Fruit fly (Drosophila melanogaster): ENCODE results near the gene CG17292.

CG17292 gene

dm6 chr2L:8414887-8415883 is 44.9 kb downstream of the CG17292 start, which contains the start of the genes CG13398 and Akap200:
CG13398 (minus strand) TSS chr2L:8415256.
Akap200 (plus strand) TSS chr2L:8415690.
- peak; percentile 33 for TF ChIP-seq fru (GFP tag; optimal IDR thresholded peaks at IDR 0.05)
- no peak for TF ChIP-seq CG9705 (GFP tag; optimal IDR thresholded peaks at IDR 0.05)
- TF ChIP-seq N (GFP tag; optimal IDR thresholded peaks at IDR 0.05): no peak
- TF ChIP-seq dl (GFP tag; optimal IDR thresholded peaks at IDR 0.05; ENCODE audit: insufficient read depth in 1 of 2, partially characterized antibody in 2 of 2): no peak
- no peak for TF ChIP-seq Abd-B (GFP tag; optimal IDR thresholded peaks at IDR 0.05)
- TF ChIP-seq sv (GFP tag; optimal IDR thresholded peaks at IDR 0.05): no peak
- TF ChIP-seq HLH106 (tag; optimal IDR thresholded peaks at IDR 0.05): peak; percentile 49
- no peak for TF ChIP-seq brk (GFP tag; optimal IDR thresholded peaks at IDR 0.05)
- TF ChIP-seq h (GFP tag; optimal IDR thresholded peaks at IDR 0.05): peak; percentile 13
- no peak for TF ChIP-seq Rel (GFP tag; optimal IDR thresholded peaks at IDR 0.05)
- peak; percentile 29 for TF ChIP-seq Rel (tag; optimal IDR thresholded peaks at IDR 0.05)
- peak in 1 of 2 experiments; percentile 18 for TF ChIP-seq foxo (GFP tag; optimal IDR thresholded peaks at IDR 0.05)
- TF ChIP-seq CG32264 (GFP tag; optimal IDR thresholded peaks at IDR 0.05): no peak
- TF ChIP-seq Jra (GFP tag; optimal IDR thresholded peaks at IDR 0.05): peak; percentile 33
- peak; percentile 38 for TF ChIP-seq Vsx2 (GFP tag; optimal IDR thresholded peaks at IDR 0.05; ENCODE audit: partially characterized antibody)
- TF ChIP-seq Sp1 (GFP tag; optimal IDR thresholded peaks at IDR 0.05): peak; percentile 37
- peak; percentile 6 for TF ChIP-seq rgr (GFP tag; optimal IDR thresholded peaks at IDR 0.05)
- TF ChIP-seq woc (GFP tag; optimal IDR thresholded peaks at IDR 0.05): peak; percentile 76
- TF ChIP-seq sage (GFP tag; optimal IDR thresholded peaks at IDR 0.05): no peak
- no peak for TF ChIP-seq pan (optimal IDR thresholded peaks at IDR 0.05)
- no peak for TF ChIP-seq Hr78 (GFP tag; optimal IDR thresholded peaks at IDR 0.05)
- peak; percentile 15 for TF ChIP-seq Hnf4 (GFP tag; optimal IDR thresholded peaks at IDR 0.05)
- peak; percentile 54 for TF ChIP-seq Dif (GFP tag; optimal IDR thresholded peaks at IDR 0.05; ENCODE audit: partially characterized antibody)
- no peak for TF ChIP-seq tai (GFP tag; optimal IDR thresholded peaks at IDR 0.05)
- peak; percentile 52 for TF ChIP-seq Myc (optimal IDR thresholded peaks at IDR 0.05)

- TF ChIP-seq rgr (GFP tag; optimal IDR thresholded peaks at IDR 0.05) (peak; percentile 71), Hr78 (GFP tag; optimal IDR thresholded peaks at IDR 0.05) (no peak), CG9705 (GFP tag; optimal IDR thresholded peaks at IDR 0.05) (peak; percentile 36), Dif (GFP tag; optimal IDR thresholded peaks at IDR 0.05; ENCODE audit: partially characterized antibody) (peak; percentile 77), Sp1 (GFP tag; optimal IDR thresholded peaks at IDR 0.05) (peak; percentile 67), Vsx2 (GFP tag; optimal IDR thresholded peaks at IDR 0.05; ENCODE audit: partially characterized antibody) (peak; percentile 14), dsf (GFP tag; optimal IDR thresholded peaks at IDR 0.05; ENCODE audit: borderline replicate concordance) (no peak), psq (GFP tag; optimal IDR thresholded peaks at IDR 0.05) (peak; percentile 100), GATAd (GFP tag; optimal IDR thresholded peaks at IDR 0.05) (no peak), pan (optimal IDR thresholded peaks at IDR 0.05) (no peak), foxo (GFP tag; optimal IDR thresholded peaks at IDR 0.05) (peak in 1 of 2 experiments; percentile 84), CG32264 (GFP tag; optimal IDR thresholded peaks at IDR 0.05) (peak; percentile 1), br (GFP tag; optimal IDR thresholded peaks at IDR 0.05) (peak; percentile 73), Jra (GFP tag; optimal IDR thresholded peaks at IDR 0.05) (peak; percentile 60), HLH106 (tag; optimal IDR thresholded peaks at IDR 0.05) (peak; percentile 59), woc (GFP tag; optimal IDR thresholded peaks at IDR 0.05) (peak; percentile 64), sage (GFP tag; optimal IDR thresholded peaks at IDR 0.05) (peak; percentile 48), Hr83 (GFP tag; optimal IDR thresholded peaks at IDR 0.05; ENCODE audit: poor library complexity, severe bottlenecking) (no peak), ey (GFP tag; optimal IDR thresholded peaks at IDR 0.05) (peak; percentile 81), fru (GFP tag; optimal IDR thresholded peaks at IDR 0.05) (peak; percentile 84), OdsH (GFP tag; optimal IDR thresholded peaks at IDR 0.05) (peak; percentile 49), Rel (GFP tag; optimal IDR thresholded peaks at IDR 0.05) (no peak), Rel (tag; optimal IDR thresholded peaks at IDR 0.05) (peak; percentile 52), jim (GFP tag; optimal IDR thresholded peaks at IDR 0.05) (no peak), brk (GFP tag; optimal IDR thresholded peaks at IDR 0.05) (peak; percentile 37), N (GFP tag; optimal IDR thresholded peaks at IDR 0.05) (no peak), h (GFP tag; optimal IDR thresholded peaks at IDR 0.05) (peak; percentile 81), dmrt93B (GFP tag; optimal IDR thresholded peaks at IDR 0.05) (peak; percentile 35), sv (GFP tag; optimal IDR thresholded peaks at IDR 0.05) (no peak), dl (GFP tag; optimal IDR thresholded peaks at IDR 0.05; ENCODE audit: insufficient read depth in 1 of 2, partially characterized antibody in 2 of 2) (peak; percentile 83 to 87), Hnf4 (GFP tag; optimal IDR thresholded peaks at IDR 0.05) (peak; percentile 79), usp (GFP tag; optimal IDR thresholded peaks at IDR 0.05) (no peak)
These were observed 46.2 kb downstream of the CG17292 start for dm6 chr2L:8416350-8417046.
